Fruit fly (Drosophila melanogaster) whole organism, prepupa: ENCODE results near the gene Pcif1.

Experiments used
- Blimp-1 ChIP-seq: fragments of 200-800 bp; sonication (Bioruptor generic); optimal IDR thresholded peaks from 3 replicates; lab custom pipeline; 2017; ENCODE audit warnings: missing biosample characterization, missing genetic modification characterization, mild to moderate bottlenecking, moderate library complexity, missing genetic modification reagents
- CG10631 ChIP-seq: fragments of 200-800 bp; sonication (Bioruptor generic); optimal IDR thresholded peaks from 2 replicates; lab custom pipeline; 2016; ENCODE audit warnings: missing biosample characterization, missing genetic modification characterization
- CG10669 ChIP-seq: fragments of 200-800 bp; sonication (Bioruptor generic); optimal IDR thresholded peaks from 3 replicates; lab custom pipeline; 2018; ENCODE audit warnings: missing biosample characterization, mild to moderate bottlenecking, missing genetic modification characterization, moderate library complexity
- CG11294 ChIP-seq: fragments of 200-800 bp; sonication (Bioruptor generic); IDR thresholded peaks from 2 replicates; pipeline ENCODE4 v1.3.6; 2022; ENCODE audit warnings: missing biosample characterization, missing genetic modification characterization
- CG11762 ChIP-seq: fragments of 200-800 bp; sonication (Bioruptor generic); optimal IDR thresholded peaks from 3 replicates; lab custom pipeline; 2016; ENCODE audit warnings: missing biosample characterization, missing genetic modification characterization; ENCODE audit not compliant: insufficient read depth
- CG11902 ChIP-seq: fragments of 200-800 bp; sonication (Bioruptor generic); optimal IDR thresholded peaks from 3 replicates; lab custom pipeline; 2016; ENCODE audit warnings: missing biosample characterization, missing genetic modification characterization
- CG15336 ChIP-seq: fragments of 200-800 bp; sonication (Bioruptor generic); IDR thresholded peaks from 2 replicates; pipeline ENCODE4 v1.3.6; 2022; ENCODE audit warnings: missing biosample characterization, missing genetic modification characterization
- CG1621 ChIP-seq: fragments of 200-800 bp; sonication (Bioruptor generic); optimal IDR thresholded peaks from 3 replicates; lab custom pipeline; 2018; ENCODE audit warnings: missing biosample characterization, mild to moderate bottlenecking, missing genetic modification characterization
- CG3032 ChIP-seq: fragments of 200-800 bp; optimal IDR thresholded peaks from 2 replicates; lab custom pipeline; 2019; ENCODE audit warnings: missing biosample characterization, mild to moderate bottlenecking, missing genetic modification characterization, moderate library complexity
- CG32006 ChIP-seq: fragments of 200-800 bp; sonication (Bioruptor generic); optimal IDR thresholded peaks from 3 replicates; lab custom pipeline; 2017; ENCODE audit warnings: missing biosample characterization, mild to moderate bottlenecking, missing genetic modification characterization
- CG34406 ChIP-seq: fragments of 200-800 bp; sonication (Bioruptor generic); optimal IDR thresholded peaks from 3 replicates; lab custom pipeline; 2016; ENCODE audit warnings: missing biosample characterization, missing genetic modification characterization
- CG3919 ChIP-seq: fragments of 200-800 bp; sonication (Bioruptor generic); optimal IDR thresholded peaks from 3 replicates; lab custom pipeline; 2016; ENCODE audit warnings: missing biosample characterization, missing genetic modification characterization
- CG4318 ChIP-seq: fragments of 200-800 bp; sonication (Bioruptor generic); optimal IDR thresholded peaks from 3 replicates; lab custom pipeline; 2017; ENCODE audit warnings: missing biosample characterization, mild to moderate bottlenecking, missing genetic modification characterization
- CG6276 ChIP-seq: fragments of 200-800 bp; sonication (Bioruptor generic); optimal IDR thresholded peaks from 2 replicates; lab custom pipeline; 2017; ENCODE audit warnings: missing biosample characterization, mild to moderate bottlenecking, missing genetic modification characterization
- CG6792 ChIP-seq: fragments of 200-800 bp; sonication (Bioruptor generic); optimal IDR thresholded peaks from 3 replicates; lab custom pipeline; 2016; ENCODE audit warnings: missing biosample characterization, missing genetic modification characterization
- CG7368 ChIP-seq: fragments of 200-800 bp; sonication (Bioruptor generic); optimal IDR thresholded peaks from 3 replicates; lab custom pipeline; 2016; ENCODE audit warnings: missing biosample characterization, missing genetic modification characterization
- CG8119 ChIP-seq: fragments of 200-800 bp; sonication (Bioruptor generic); IDR thresholded peaks from 3 replicates; pipeline ENCODE4 v1.3.6; 2022; ENCODE audit warnings: missing biosample characterization, missing genetic modification characterization
- CG8319 ChIP-seq: fragments of 200-800 bp; sonication (Bioruptor generic); optimal IDR thresholded peaks from 3 replicates; lab custom pipeline; 2016; ENCODE audit warnings: missing biosample characterization, missing genetic modification characterization
- CG8632 ChIP-seq: fragments of 200-800 bp; sonication (Bioruptor generic); optimal IDR thresholded peaks from 3 replicates; lab custom pipeline; 2016; ENCODE audit warnings: missing biosample characterization, missing genetic modification characterization
- CG9139 ChIP-seq: fragments of 200-800 bp; sonication (Bioruptor generic); optimal IDR thresholded peaks from 3 replicates; lab custom pipeline; 2017; ENCODE audit warnings: missing biosample characterization, mild to moderate bottlenecking, missing genetic modification characterization
- Eip75B ChIP-seq: fragments of 200-800 bp; sonication (Bioruptor generic); optimal IDR thresholded peaks from 3 replicates; lab custom pipeline; 2016; ENCODE audit warnings: missing biosample characterization, missing genetic modification characterization
- Eip78C ChIP-seq: fragments of 200-800 bp; sonication (Bioruptor generic); peaks from one replicate; lab custom pipeline; 2016; ENCODE audit warnings: missing biosample characterization, missing genetic modification characterization
- Eip93F ChIP-seq: fragments of 200-800 bp; sonication (Bioruptor generic); optimal IDR thresholded peaks from 2 replicates; lab custom pipeline; 2016; ENCODE audit warnings: missing biosample characterization, mild to moderate bottlenecking, missing genetic modification characterization
- Ets21C ChIP-seq: fragments of 200-800 bp; sonication (Bioruptor generic); optimal IDR thresholded peaks from 3 replicates; lab custom pipeline; 2016; ENCODE audit warnings: missing biosample characterization, missing genetic modification characterization
- Ets96B ChIP-seq: fragments of 200-800 bp; optimal IDR thresholded peaks from 2 replicates; lab custom pipeline; 2019; ENCODE audit warnings: missing biosample characterization, mild to moderate bottlenecking, missing genetic modification characterization, moderate library complexity
- Hr39 ChIP-seq: fragments of 200-800 bp; sonication (Bioruptor generic); optimal IDR thresholded peaks from 2 replicates; lab custom pipeline; 2016; ENCODE audit warnings: missing biosample characterization, missing genetic modification characterization
- OdsH ChIP-seq: fragments of 200-800 bp; sonication (Bioruptor generic); optimal IDR thresholded peaks from 3 replicates; lab custom pipeline; 2016; ENCODE audit warnings: missing biosample characterization, missing genetic modification characterization
- Sox102F ChIP-seq: fragments of 200-800 bp; sonication (Bioruptor generic); optimal IDR thresholded peaks from 2 replicates; lab custom pipeline; 2016; ENCODE audit warnings: missing biosample characterization, mild to moderate bottlenecking, missing genetic modification characterization
- Sox15 ChIP-seq: fragments of 200-800 bp; sonication (Bioruptor generic); optimal IDR thresholded peaks from 3 replicates; lab custom pipeline; 2016; ENCODE audit warnings: missing biosample characterization, missing genetic modification characterization
- achi ChIP-seq: fragments of 200-800 bp; sonication (Bioruptor generic); optimal IDR thresholded peaks from 3 replicates; lab custom pipeline; 2016; ENCODE audit warnings: missing biosample characterization, missing genetic modification characterization
- acj6 ChIP-seq: fragments of 200-800 bp; sonication (Bioruptor generic); optimal IDR thresholded peaks from 3 replicates; lab custom pipeline; 2016; ENCODE audit warnings: missing biosample characterization, missing genetic modification characterization
- cyc ChIP-seq: fragments of 200-800 bp; sonication (Bioruptor generic); optimal IDR thresholded peaks from 3 replicates; lab custom pipeline; 2016; ENCODE audit warnings: missing biosample characterization, missing genetic modification characterization
- dac ChIP-seq: fragments of 200-800 bp; sonication (Bioruptor generic); optimal IDR thresholded peaks from 2 replicates; lab custom pipeline; 2017; ENCODE audit warnings: missing biosample characterization, mild to moderate bottlenecking, missing genetic modification characterization
- dsx ChIP-seq: fragments of 200-800 bp; optimal IDR thresholded peaks from 3 replicates; lab custom pipeline; 2019; ENCODE audit warnings: missing biosample characterization, mild to moderate bottlenecking, missing genetic modification characterization, moderate library complexity; ENCODE audit not compliant: poor library complexity, severe bottlenecking
- eg ChIP-seq: fragments of 200-800 bp; sonication (Bioruptor generic); IDR thresholded peaks from 3 replicates; pipeline ENCODE4 v1.3.6; 2022; ENCODE audit warnings: missing biosample characterization, missing genetic modification characterization
- esn ChIP-seq: fragments of 200-800 bp; sonication (Bioruptor generic); optimal IDR thresholded peaks from 2 replicates; lab custom pipeline; 2016; ENCODE audit warnings: missing biosample characterization, mild to moderate bottlenecking, missing genetic modification characterization, moderate library complexity
- fd85E ChIP-seq: fragments of 200-800 bp; sonication (Bioruptor generic); optimal IDR thresholded peaks from 3 replicates; lab custom pipeline; 2016; ENCODE audit warnings: missing biosample characterization, missing genetic modification characterization
- net ChIP-seq: fragments of 200-800 bp; sonication (Bioruptor generic); optimal IDR thresholded peaks from 3 replicates; lab custom pipeline; 2016; ENCODE audit warnings: missing biosample characterization, missing genetic modification characterization
- spab ChIP-seq: fragments of 200-800 bp; sonication (Bioruptor generic); optimal IDR thresholded peaks from 2 replicates; lab custom pipeline; 2017; ENCODE audit warnings: missing biosample characterization, mild to moderate bottlenecking, missing genetic modification characterization, missing genetic modification reagents
- ss ChIP-seq, 2 experiments: fragments of 200-800 bp; sonication (Bioruptor generic); optimal IDR thresholded peaks; 2 replicates in 1 of 2; 3 replicates in 1 of 2; lab custom pipeline; 2017 to 2018; ENCODE audit warnings: mild to moderate bottlenecking in 2 of 2, missing biosample characterization in 2 of 2, missing genetic modification characterization in 2 of 2, moderate library complexity in 1 of 2
- svp ChIP-seq: fragments of 200-800 bp; sonication (Bioruptor generic); peaks from one replicate; lab custom pipeline; 2016; ENCODE audit warnings: missing biosample characterization, missing genetic modification characterization
- topi ChIP-seq: fragments of 200-800 bp; sonication (Bioruptor generic); optimal IDR thresholded peaks from 3 replicates; lab custom pipeline; 2016; ENCODE audit warnings: missing biosample characterization, missing genetic modification characterization
- vri ChIP-seq: fragments of 200-800 bp; sonication (Bioruptor generic); optimal IDR thresholded peaks from 3 replicates; lab custom pipeline; 2016; ENCODE audit warnings: missing biosample characterization, mild to moderate bottlenecking, missing genetic modification characterization

Pcif1 gene

DNA sequence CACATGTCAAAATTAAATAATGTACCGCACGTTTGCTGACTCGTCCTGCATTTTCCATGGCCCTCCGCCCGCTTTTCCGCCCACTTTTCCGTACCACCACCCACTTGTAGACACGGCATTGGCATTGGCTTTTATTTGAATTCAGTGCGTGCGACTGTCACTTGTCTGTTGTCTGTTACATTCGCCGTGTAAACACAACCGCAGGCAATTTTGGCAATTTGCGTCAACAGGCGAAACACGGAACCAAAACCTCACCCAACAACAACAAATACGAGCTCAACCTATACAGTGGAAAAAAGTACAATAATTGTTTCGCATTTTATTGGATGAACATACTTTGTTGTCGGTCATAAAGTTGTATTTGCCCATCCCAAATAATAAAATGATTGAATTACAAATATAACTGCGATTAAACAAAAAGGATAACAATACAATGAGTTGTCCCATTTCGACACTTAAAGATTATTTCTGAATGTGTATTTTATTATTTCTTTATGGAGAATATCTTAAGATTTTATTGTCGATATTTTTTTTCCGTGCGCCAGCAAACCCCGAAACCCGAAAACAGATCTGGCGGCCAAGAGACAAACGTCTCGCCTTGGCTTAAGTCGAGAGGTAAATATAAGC is 38.6 kb downstream of the Pcif1 start (continued):
- TF ChIP-seq ss (GFP tag; optimal IDR thresholded peaks at IDR 0.05; lab: Kevin White, UChicago) (no peak), CG8119 (GFP tag; lab: Robert Waterston, UW) (peak; percentile 44; the same call in 1 of the 3 replicates), CG34406 (peak; percentile 22), CG6792 (GFP tag; lab: Kevin White, UChicago) (peak; percentile 41), CG6276 (GFP tag; lab: Kevin White, UChicago) (peak; percentile 13), CG15336 (GFP tag; lab: Robert Waterston, UW) (no peak), CG7368 (GFP tag; lab: Kevin White, UChicago) (no peak), Sox15 (GFP tag; lab: Kevin White, UChicago) (no peak)

DNA sequence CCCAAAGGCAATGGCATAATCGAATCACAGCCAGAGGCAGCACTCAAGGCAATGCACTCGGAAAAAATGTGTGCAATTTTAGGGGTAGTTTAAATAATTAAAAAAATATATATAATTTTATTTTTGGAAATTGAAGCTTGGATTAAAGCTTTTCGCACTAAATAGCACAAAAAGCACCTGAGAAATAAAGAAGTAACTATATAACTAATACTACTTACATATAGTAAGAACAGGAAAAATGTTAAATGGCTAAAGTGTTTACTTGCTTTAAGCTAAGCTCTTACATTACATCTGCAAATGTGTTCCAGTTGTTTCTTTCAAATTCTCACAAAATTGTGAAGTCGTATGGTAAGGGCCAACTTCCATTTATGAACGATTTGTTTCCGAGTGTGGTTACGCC is 46.6 kb downstream of the Pcif1 start, which contains the start of gene Gr77a:
Gr77a (minus strand) TSS at position 17 of the 400 bp plus-strand sequence.
- TF ChIP-seq CG4318 (GFP tag; lab: Kevin White, UChicago) = no peak
- TF ChIP-seq OdsH = peak; percentile 32
- no peak for TF ChIP-seq dac (GFP tag; lab: Kevin White, UChicago)
- peak; percentile 58 for TF ChIP-seq CG10631 (GFP tag; lab: Kevin White, UChicago)
- peak; percentile 27 for TF ChIP-seq spab (GFP tag; lab: Kevin White, UChicago)
- TF ChIP-seq CG3032 (tag; lab: Kevin White, UChicago) = peak; percentile 50
- TF ChIP-seq Sox15 (GFP tag; lab: Kevin White, UChicago) = peak; percentile 1
- TF ChIP-seq CG6792 (GFP tag; lab: Kevin White, UChicago) = peak; percentile 20
- peak; percentile 15 for TF ChIP-seq dsx (GFP tag; lab: Kevin White, UChicago)
- TF ChIP-seq svp (GFP tag; lab: Kevin White, UChicago) = no peak
- no peak for TF ChIP-seq Hr39 (GFP tag; lab: Kevin White, UChicago)
- peak; percentile 12 for TF ChIP-seq esn (GFP tag; lab: Kevin White, UChicago)
- no peak for TF ChIP-seq Eip75B
- no peak for TF ChIP-seq Blimp-1 (GFP tag; lab: Kevin White, UChicago)
- peak; percentile 40 for TF ChIP-seq CG34406
- TF ChIP-seq achi (GFP tag; lab: Kevin White, UChicago) = peak; percentile 29
- no peak for TF ChIP-seq CG1621 (tag; lab: Kevin White, UChicago)
- peak; percentile 29 for TF ChIP-seq acj6 (GFP tag; lab: Kevin White, UChicago)
- TF ChIP-seq ss (GFP tag; optimal IDR thresholded peaks at IDR 0.05; lab: Kevin White, UChicago) = peak in 1 of 2 experiments; percentile 53
- TF ChIP-seq vri (GFP tag; lab: Kevin White, UChicago) = no peak
- no peak for TF ChIP-seq fd85E (GFP tag; lab: Kevin White, UChicago)
- peak; percentile 17 for TF ChIP-seq Sox102F
- no peak for TF ChIP-seq CG11762 (GFP tag; lab: Kevin White, UChicago)
- TF ChIP-seq Eip93F (GFP tag; lab: Kevin White, UChicago) = no peak
- TF ChIP-seq CG8632 (GFP tag; lab: Kevin White, UChicago) = peak; percentile 28
- TF ChIP-seq net (GFP tag; lab: Kevin White, UChicago) = no peak
- no peak for TF ChIP-seq eg (GFP tag; lab: Robert Waterston, UW)
- no peak for TF ChIP-seq cyc
- TF ChIP-seq Eip78C (GFP tag; lab: Kevin White, UChicago) = peak; percentile 74
- no peak for TF ChIP-seq CG11294 (GFP tag; lab: Robert Waterston, UW)
- peak; percentile 26 for TF ChIP-seq CG32006
- TF ChIP-seq CG9139 (GFP tag; lab: Kevin White, UChicago) = no peak
- peak; percentile 28 for TF ChIP-seq CG3919 (GFP tag; lab: Kevin White, UChicago)
- TF ChIP-seq CG8319 (GFP tag; lab: Kevin White, UChicago) = no peak
- no peak for TF ChIP-seq topi (GFP tag; lab: Kevin White, UChicago)
- TF ChIP-seq Ets96B (tag; lab: Kevin White, UChicago) = peak; percentile 41
- TF ChIP-seq CG6276 (GFP tag; lab: Kevin White, UChicago) = no peak
- TF ChIP-seq CG11902 (GFP tag; lab: Kevin White, UChicago) = no peak
- peak; percentile 42 for TF ChIP-seq CG10669 (GFP tag; lab: Kevin White, UChicago)
- TF ChIP-seq Ets21C (GFP tag; lab: Kevin White, UChicago) = no peak
